Worm (Caenorhabditis elegans): Measurements from ENCODE around the gene affl-1.

affl-1 gene

ce11 chrIII:483556-483955 lies 43.5 kb downstream of the affl-1 start, which contains the start of gene F10C5.3:
F10C5.3 (plus strand) TSS chrIII:483868.
- no peak for TF ChIP-seq mep-1 (tag; optimal IDR thresholded peaks at IDR 0.05)
- no peak for TF ChIP-seq snpc-4 (tag; optimal IDR thresholded peaks at IDR 0.05)
- no peak for TF ChIP-seq hlh-1 (tag; optimal IDR thresholded peaks at IDR 0.05)

ce11 chrIII:486077-486597 lies 46.1 kb downstream of the affl-1 start, which contains the start of gene nlp-32:
nlp-32 (minus strand) TSS chrIII:486547.
- TF ChIP-seq drap-1 (GFP tag; optimal IDR thresholded peaks at IDR 0.05) (no peak), nhr-28 (tag; optimal IDR thresholded peaks at IDR 0.05) (no peak), mls-2 (tag; optimal IDR thresholded peaks at IDR 0.05) (no peak), nhr-12 (tag; optimal IDR thresholded peaks at IDR 0.05) (no peak), lsy-2 (tag; optimal IDR thresholded peaks at IDR 0.05) (no peak), nhr-2 (tag; optimal IDR thresholded peaks at IDR 0.05) (no peak), zip-8 (tag; optimal IDR thresholded peaks at IDR 0.05) (no peak), cnd-1 (tag; optimal IDR thresholded peaks at IDR 0.05) (no peak), elt-1 (tag; optimal IDR thresholded peaks at IDR 0.05; ENCODE audit: borderline replicate concordance, insufficient read depth) (no peak), flh-1 (GFP tag; optimal IDR thresholded peaks at IDR 0.05) (no peak), lin-32 (GFP tag; optimal IDR thresholded peaks at IDR 0.05) (no peak), M03D4.4 (tag; optimal IDR thresholded peaks at IDR 0.05) (no peak), blmp-1 (tag; optimal IDR thresholded peaks at IDR 0.05) (no peak)

- TF ChIP-seq blmp-1 (tag; optimal IDR thresholded peaks at IDR 0.05) = no peak
- no peak for TF ChIP-seq drap-1 (GFP tag; optimal IDR thresholded peaks at IDR 0.05)
- TF ChIP-seq nhr-76 (tag; optimal IDR thresholded peaks at IDR 0.05) = no peak
- no peak for TF ChIP-seq snpc-4 (tag; optimal IDR thresholded peaks at IDR 0.05)
- no peak for TF ChIP-seq sem-2 (GFP tag; optimal IDR thresholded peaks at IDR 0.05)
- TF ChIP-seq lin-32 (GFP tag; optimal IDR thresholded peaks at IDR 0.05) = no peak
- TF ChIP-seq unc-39 (tag; optimal IDR thresholded peaks at IDR 0.05) = no peak
- no peak for TF ChIP-seq ces-1 (GFP tag; optimal IDR thresholded peaks at IDR 0.05)
- TF ChIP-seq lsy-2 (tag; optimal IDR thresholded peaks at IDR 0.05) = no peak
- TF ChIP-seq elt-1 (tag; optimal IDR thresholded peaks at IDR 0.05; ENCODE audit: borderline replicate concordance, insufficient read depth) = no peak
- no peak for TF ChIP-seq ham-2 (GFP tag; optimal IDR thresholded peaks at IDR 0.05)
- no peak for TF ChIP-seq zip-8 (tag; optimal IDR thresholded peaks at IDR 0.05)
- no peak for TF ChIP-seq nhr-237 (tag; optimal IDR thresholded peaks at IDR 0.05)
- no peak for TF ChIP-seq flh-1 (GFP tag; optimal IDR thresholded peaks at IDR 0.05)
- no peak for TF ChIP-seq tbx-8 (GFP tag; optimal IDR thresholded peaks at IDR 0.05)
- no peak for TF ChIP-seq bed-3 (GFP tag; optimal IDR thresholded peaks at IDR 0.05)
- TF ChIP-seq pha-4 (tag; optimal IDR thresholded peaks at IDR 0.05) = no peak
- no peak for TF ChIP-seq ceh-83 (GFP tag; optimal IDR thresholded peaks at IDR 0.05)
These were observed 48.4 kb downstream of the affl-1 start, which contains the start of gene F30H5.5 for ce11 chrIII:488464-488863. F30H5.5 (plus strand) TSS chrIII:488764.

DNA sequence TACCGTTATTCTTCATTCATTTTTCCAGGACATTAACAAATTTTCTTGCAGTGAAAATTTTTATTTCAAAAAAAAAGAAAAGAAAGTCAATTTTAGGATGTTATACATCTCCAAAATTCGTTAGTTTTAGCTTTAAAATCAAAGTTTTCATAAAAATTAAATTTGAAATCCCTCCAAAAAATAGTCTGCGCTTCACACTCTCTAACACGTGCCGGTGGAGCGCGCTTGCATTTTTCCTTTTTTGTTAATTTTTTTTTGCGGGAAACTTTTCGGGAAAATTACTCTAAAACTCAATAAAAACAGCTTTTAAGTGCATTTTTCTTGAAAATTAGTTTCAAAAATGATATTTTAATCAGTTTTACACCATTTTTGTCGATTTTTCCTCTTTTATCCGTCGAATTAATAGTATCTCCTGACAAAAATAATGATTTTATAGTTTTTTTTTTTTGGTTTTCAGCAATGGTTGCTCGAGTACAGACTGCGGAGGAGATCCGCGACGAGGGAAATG lies 51.1 kb downstream of the affl-1 start, which contains the start of gene unc-45:
TSS of gene unc-45 (plus strand) at position 458 of the 508 bp plus-strand sequence.
- TF ChIP-seq bed-3 (GFP tag; optimal IDR thresholded peaks at IDR 0.05) (no peak), nhr-28 (tag; optimal IDR thresholded peaks at IDR 0.05) (no peak), elt-1 (tag; optimal IDR thresholded peaks at IDR 0.05; ENCODE audit: borderline replicate concordance, insufficient read depth) (no peak), hlh-1 (tag; optimal IDR thresholded peaks at IDR 0.05) (no peak), nhr-237 (tag; optimal IDR thresholded peaks at IDR 0.05) (no peak), ceh-39 (tag; optimal IDR thresholded peaks at IDR 0.05) (no peak), unc-120 (tag; optimal IDR thresholded peaks at IDR 0.05; ENCODE audit: poor library complexity, severe bottlenecking) (no peak), M03D4.4 (tag; optimal IDR thresholded peaks at IDR 0.05) (no peak), ces-1 (GFP tag; optimal IDR thresholded peaks at IDR 0.05) (peak; percentile 38), ham-2 (GFP tag; optimal IDR thresholded peaks at IDR 0.05) (no peak), mep-1 (tag; optimal IDR thresholded peaks at IDR 0.05) (no peak), lsy-2 (tag; optimal IDR thresholded peaks at IDR 0.05) (peak; percentile 28), mls-2 (tag; optimal IDR thresholded peaks at IDR 0.05) (no peak), ceh-43 (GFP tag; optimal IDR thresholded peaks at IDR 0.05) (no peak), nhr-2 (tag; optimal IDR thresholded peaks at IDR 0.05) (no peak)

Measured in whole organism, mixed stage, embryonic.